Fruit fly (Drosophila melanogaster): ENCODE data around the gene Pbp95.

Gene Pbp95

dm6 chr3R:8009080-8009620, 4.4 kb upstream of the Pbp95 start, which contains the start of the genes CG11052 and CG3223 (continued):
- no peak for TF ChIP-seq CG10565 (GFP tag; optimal IDR thresholded peaks at IDR 0.05)
- no peak for TF ChIP-seq CoRest (tag; optimal IDR thresholded peaks at IDR 0.05)
- TF ChIP-seq dysf (GFP tag; IDR thresholded peaks at IDR 0.05), result no peak
- TF ChIP-seq CG1233 (GFP tag; optimal IDR thresholded peaks at IDR 0.05), result peak; percentile 36
- no peak for TF ChIP-seq Vsx1 (GFP tag; optimal IDR thresholded peaks at IDR 0.05)
- TF ChIP-seq Oaz (GFP tag; IDR thresholded peaks at IDR 0.05), result no peak
- TF ChIP-seq mirr (GFP tag; optimal IDR thresholded peaks at IDR 0.05), result peak; percentile 10
- no peak for TF ChIP-seq dan (GFP tag; IDR thresholded peaks at IDR 0.05)
- TF ChIP-seq pros (GFP tag; optimal IDR thresholded peaks at IDR 0.05), result no peak
- TF ChIP-seq Med (GFP tag), result peak; percentile 89
- peak; percentile 1 for TF ChIP-seq CG10979 (tag; optimal IDR thresholded peaks at IDR 0.05)
- no peak for TF ChIP-seq twi (tag; optimal IDR thresholded peaks at IDR 0.05)
- no peak for TF ChIP-seq odd (GFP tag; optimal IDR thresholded peaks at IDR 0.05)
- TF ChIP-seq CG13424 (tag; optimal IDR thresholded peaks at IDR 0.05), result peak; percentile 44
- no peak for TF ChIP-seq CG10321 (GFP tag; IDR thresholded peaks at IDR 0.05)
- no peak for TF ChIP-seq CG8478 (optimal IDR thresholded peaks at IDR 0.05)
- TF ChIP-seq CG32767 (GFP tag; IDR thresholded peaks at IDR 0.05), result no peak
- TF ChIP-seq CG17829 (tag; optimal IDR thresholded peaks at IDR 0.05), result peak; percentile 16
- no peak for TF ChIP-seq CG11456 (GFP tag; IDR thresholded peaks at IDR 0.05)
- TF ChIP-seq Drgx (GFP tag; IDR thresholded peaks at IDR 0.05), result no peak
- TF ChIP-seq dm (GFP tag; optimal IDR thresholded peaks at IDR 0.05), result no peak
- TF ChIP-seq Rfx (GFP tag; IDR thresholded peaks at IDR 0.05), result peak; percentile 55; the same call in 1 of the 2 replicates
- TF ChIP-seq crp (GFP tag; optimal IDR thresholded peaks at IDR 0.05), result peak in 1 of 2 experiments; percentile 9
- TF ChIP-seq zfh1 (GFP tag; IDR thresholded peaks at IDR 0.05), result 0 out of 3 replicates have a peak, but pooled peaks have one; percentile 27
- no peak for TF ChIP-seq CG11085 (GFP tag; IDR thresholded peaks at IDR 0.05)
- no peak for TF ChIP-seq CG5953 (GFP tag; IDR thresholded peaks at IDR 0.05)
- TF ChIP-seq sd (tag; optimal IDR thresholded peaks at IDR 0.05), result no peak
- no peak for TF ChIP-seq CG17568 (GFP tag; optimal IDR thresholded peaks at IDR 0.05)
- TF ChIP-seq CG15269 (tag; optimal IDR thresholded peaks at IDR 0.05), result no peak
- no peak for TF ChIP-seq HmgD (GFP tag; optimal IDR thresholded peaks at IDR 0.05)
- TF ChIP-seq row (GFP tag; IDR thresholded peaks at IDR 0.05), result peak; percentile 62
- no peak for TF ChIP-seq schlank (tag; optimal IDR thresholded peaks at IDR 0.05)
- TF ChIP-seq kay (GFP tag; optimal IDR thresholded peaks at IDR 0.05), result no peak
- TF ChIP-seq pfk (GFP tag; optimal IDR thresholded peaks at IDR 0.05), result no peak
- no peak for TF ChIP-seq CG16815 (GFP tag; optimal IDR thresholded peaks at IDR 0.05)
- TF ChIP-seq psq (GFP tag; optimal IDR thresholded peaks at IDR 0.05), result no peak
- no peak for TF ChIP-seq CG7839 (tag; optimal IDR thresholded peaks at IDR 0.05)
- TF ChIP-seq Dref (GFP tag; IDR thresholded peaks at IDR 0.05), result peak; percentile 68
- TF ChIP-seq CG4424 (GFP tag; optimal IDR thresholded peaks at IDR 0.05), result no peak
- TF ChIP-seq Atf-2 (GFP tag; optimal IDR thresholded peaks at IDR 0.05), result no peak
- TF ChIP-seq trem (tag; optimal IDR thresholded peaks at IDR 0.05), result no peak
- no peak for TF ChIP-seq tll (GFP tag; optimal IDR thresholded peaks at IDR 0.05)
- no peak for TF ChIP-seq CG9797 (GFP tag; optimal IDR thresholded peaks at IDR 0.05)
- TF ChIP-seq CG7357 (GFP tag; IDR thresholded peaks at IDR 0.05), result no peak
- no peak for TF ChIP-seq Bdp1 (GFP tag; optimal IDR thresholded peaks at IDR 0.05)
- TF ChIP-seq CG17361 (GFP tag; IDR thresholded peaks at IDR 0.05), result 0 out of 3 replicates have a peak, but pooled peaks have one; percentile 17
- no peak for TF ChIP-seq H15 (GFP tag; IDR thresholded peaks at IDR 0.05)
- TF ChIP-seq CG4404 (GFP tag; IDR thresholded peaks at IDR 0.05), result no peak
- TF ChIP-seq Fer1 (GFP tag; optimal IDR thresholded peaks at IDR 0.05), result peak; percentile 44
- no peak for TF ChIP-seq abd-A (tag; optimal IDR thresholded peaks at IDR 0.05)

Data from whole organism, embryonic.